Worm (Caenorhabditis elegans): Measurements from ENCODE around the gene gars-1.

- TF ChIP-seq F13C5.2 (tag; optimal IDR thresholded peaks at IDR 0.05): no peak
- no peak for TF ChIP-seq ama-1 (optimal IDR thresholded peaks at IDR 0.05)
- TF ChIP-seq hnd-1 (tag; optimal IDR thresholded peaks at IDR 0.05): no peak
- no peak for TF ChIP-seq B0310.2 (tag; optimal IDR thresholded peaks at IDR 0.05)
Measured at ce11 chrIII:5202641-5203040, 39.2 kb upstream of the gars-1 start.
